Worm (Caenorhabditis elegans) whole organism, L1 larva: ENCODE data around the gene str-77.

Source experiments
- alr-1 ChIP-seq: fragments of 200-800 bp; sonication (Bioruptor generic); optimal IDR thresholded peaks from 2 replicates; lab custom pipeline; 2018; ENCODE audit warnings: borderline replicate concordance, mild to moderate bottlenecking, missing genetic modification characterization, missing compliant biosample characterization
- ama-1 ChIP-seq: fragments of 150-350 bp; optimal IDR thresholded peaks from 2 replicates; lab custom pipeline; 2014
- fkh-10 ChIP-seq: sonication (generic microtip); optimal IDR thresholded peaks from 2 replicates; lab custom pipeline; 2017; ENCODE audit warnings: missing biosample characterization, missing genetic modification reagents, missing genetic modification characterization
- nhr-76 ChIP-seq: sonication (generic microtip); optimal IDR thresholded peaks from 2 replicates; lab custom pipeline; 2017; ENCODE audit warnings: missing biosample characterization, missing genetic modification characterization
- zag-1 ChIP-seq: fragments of 150-350 bp; optimal IDR thresholded peaks from 2 replicates; lab custom pipeline; 2014; ENCODE audit warnings: missing biosample characterization, missing genetic modification characterization

ce11 chrV:17739801-17740200, 21.1 kb downstream of the str-77 start, which contains the start of gene cutl-4:
- TF ChIP-seq zag-1 (tag; lab: Kevin White, UChicago) (no peak), alr-1 (tag; lab: Kevin White, UChicago) (no peak), fkh-10 (no peak), nhr-76 (tag; lab: Kevin White, UChicago) (no peak), ama-1 (lab: Kevin White, UChicago) (no peak)
